Worm (Caenorhabditis elegans) whole organism, L2 larva: ENCODE measurements around the gene pbs-3.

Experiments used
- ama-1 ChIP-seq: fragments of 150-350 bp; optimal IDR thresholded peaks from 2 replicates; lab custom pipeline; 2018; ENCODE audit warnings: inconsistent platforms
- ceh-16 ChIP-seq: fragments of 150-350 bp; optimal IDR thresholded peaks from 2 replicates; lab custom pipeline; 2014; ENCODE audit warnings: missing biosample characterization, missing genetic modification characterization
- dmd-4 ChIP-seq: sonication (generic microtip); optimal IDR thresholded peaks from 2 replicates; lab custom pipeline; 2017; ENCODE audit warnings: missing biosample characterization, missing genetic modification characterization
- lin-11 ChIP-seq: fragments of 150-350 bp; sonication (generic microtip); optimal IDR thresholded peaks from 2 replicates; lab custom pipeline; 2014; ENCODE audit warnings: missing biosample characterization, missing genetic modification characterization, inconsistent platforms, mixed read lengths
- nhr-12 ChIP-seq: fragments of 150-350 bp; optimal IDR thresholded peaks from 2 replicates; lab custom pipeline; 2014; ENCODE audit warnings: missing biosample characterization, missing genetic modification characterization
- nhr-129 ChIP-seq: fragments of 150-350 bp; optimal IDR thresholded peaks from 2 replicates; lab custom pipeline; 2014; ENCODE audit warnings: missing biosample characterization, missing genetic modification characterization
- nhr-6 ChIP-seq: fragments of 150-350 bp; optimal IDR thresholded peaks from 2 replicates; lab custom pipeline; 2014; ENCODE audit warnings: missing biosample characterization, missing genetic modification characterization
- nhr-77 ChIP-seq: fragments of 150-350 bp; optimal IDR thresholded peaks from 2 replicates; lab custom pipeline; 2014; ENCODE audit warnings: missing biosample characterization, missing genetic modification characterization
- ztf-4 ChIP-seq: fragments of 150-350 bp; optimal IDR thresholded peaks from 2 replicates; lab custom pipeline; 2014; ENCODE audit warnings: missing biosample characterization, missing genetic modification characterization

ce11 chrII:5001866-5002265 lies 46.6 kb upstream of the pbs-3 start:
- TF ChIP-seq nhr-129, result no peak
- no peak for TF ChIP-seq ceh-16 (tag; lab: Kevin White, UChicago)
- TF ChIP-seq ama-1 (lab: Kevin White, UChicago), result no peak
- TF ChIP-seq dmd-4 (tag; lab: Kevin White, UChicago), result no peak
- no peak for TF ChIP-seq nhr-77 (tag; lab: Kevin White, UChicago)
- TF ChIP-seq lin-11 (tag; lab: Kevin White, UChicago), result no peak
- no peak for TF ChIP-seq nhr-6 (tag; lab: Kevin White, UChicago)
- no peak for TF ChIP-seq ztf-4
- no peak for TF ChIP-seq nhr-12 (tag; lab: Kevin White, UChicago)
